Fruit fly (Drosophila melanogaster) whole organism, embryonic: Measurements from ENCODE around the gene CG3038.

Experiments
- BEAF-32 ChIP-seq: fragments of 200-800 bp; sonication (Bioruptor generic); optimal IDR thresholded peaks from 3 replicates; lab custom pipeline; 2017; ENCODE audit warnings: missing biosample characterization, missing genetic modification characterization, mild to moderate bottlenecking, moderate library complexity, missing genetic modification reagents
- Bteb2 ChIP-seq: fragments of 200-800 bp; sonication (Bioruptor generic); optimal IDR thresholded peaks from 2 replicates; lab custom pipeline; 2016; ENCODE audit warnings: missing biosample characterization, missing genetic modification characterization
- CG10979 ChIP-seq: fragments of 200-800 bp; sonication (Bioruptor generic); optimal IDR thresholded peaks from 2 replicates; lab custom pipeline; 2018; ENCODE audit warnings: missing biosample characterization, mild to moderate bottlenecking, missing genetic modification characterization, moderate library complexity
- CG12236 ChIP-seq: fragments of 200-800 bp; sonication (Bioruptor generic); optimal IDR thresholded peaks from 2 replicates; lab custom pipeline; 2016; ENCODE audit warnings: missing biosample characterization, missing genetic modification characterization
- CG13894 ChIP-seq: fragments of 200-800 bp; sonication (Bioruptor generic); optimal IDR thresholded peaks from 3 replicates; lab custom pipeline; 2018; ENCODE audit warnings: missing biosample characterization, mild to moderate bottlenecking, missing genetic modification characterization, moderate library complexity
- CG14014 ChIP-seq: fragments of 200-800 bp; sonication (Bioruptor generic); IDR thresholded peaks from 2 replicates; pipeline ENCODE4 v1.3.6; 2022; ENCODE audit warnings: missing biosample characterization, missing genetic modification characterization
- CG15011 ChIP-seq: fragments of 200-800 bp; sonication (Bioruptor generic); optimal IDR thresholded peaks from 3 replicates; lab custom pipeline; 2018; ENCODE audit warnings: missing biosample characterization, mild to moderate bottlenecking, missing genetic modification characterization
- CG1603 ChIP-seq: fragments of 200-800 bp; sonication (Bioruptor generic); optimal IDR thresholded peaks from 2 replicates; lab custom pipeline; 2019; ENCODE audit warnings: missing biosample characterization, mild to moderate bottlenecking, missing genetic modification characterization, moderate library complexity
- CG17361 ChIP-seq: fragments of 200-800 bp; sonication (Bioruptor generic); IDR thresholded peaks from 3 replicates; pipeline ENCODE4 v1.3.6; 2022; ENCODE audit warnings: missing biosample characterization, missing genetic modification characterization
- CG17568 ChIP-seq: fragments of 200-800 bp; sonication (Bioruptor generic); optimal IDR thresholded peaks from 2 replicates; lab custom pipeline; 2018; ENCODE audit warnings: missing biosample characterization, mild to moderate bottlenecking, missing genetic modification characterization, moderate library complexity
- CG17829 ChIP-seq: fragments of 200-800 bp; optimal IDR thresholded peaks from 2 replicates; lab custom pipeline; 2019; ENCODE audit warnings: missing biosample characterization, mild to moderate bottlenecking, missing genetic modification characterization, moderate library complexity
- CG18011 ChIP-seq: fragments of 200-800 bp; sonication (Bioruptor generic); optimal IDR thresholded peaks from 2 replicates; lab custom pipeline; 2017; ENCODE audit warnings: missing biosample characterization, missing genetic modification characterization, mild to moderate bottlenecking, moderate library complexity, missing genotype
- CG18262 ChIP-seq: fragments of 200-800 bp; optimal IDR thresholded peaks from 3 replicates; lab custom pipeline; 2019; ENCODE audit warnings: missing biosample characterization, mild to moderate bottlenecking, missing genetic modification characterization, moderate library complexity
- CG2116 ChIP-seq: fragments of 200-800 bp; sonication (Bioruptor generic); optimal IDR thresholded peaks from 3 replicates; lab custom pipeline; 2018; ENCODE audit warnings: missing biosample characterization, mild to moderate bottlenecking, missing genetic modification characterization
- CG2678 ChIP-seq: fragments of 200-800 bp; sonication (Bioruptor generic); optimal IDR thresholded peaks from 3 replicates; lab custom pipeline; 2019; ENCODE audit warnings: missing biosample characterization, mild to moderate bottlenecking, missing genetic modification characterization, moderate library complexity
- CG30020 ChIP-seq: fragments of 200-800 bp; optimal IDR thresholded peaks from 2 replicates; lab custom pipeline; 2019; ENCODE audit warnings: missing biosample characterization, mild to moderate bottlenecking, missing genetic modification characterization, moderate library complexity
- CG4424 ChIP-seq: fragments of 200-800 bp; sonication (Bioruptor generic); optimal IDR thresholded peaks from 3 replicates; lab custom pipeline; 2016; ENCODE audit warnings: missing biosample characterization, missing genetic modification characterization
- CG4617 ChIP-seq: fragments of 200-800 bp; sonication (Bioruptor generic); optimal IDR thresholded peaks from 3 replicates; lab custom pipeline; 2016; ENCODE audit warnings: missing biosample characterization, missing genetic modification characterization, borderline replicate concordance
- CG6765 ChIP-seq: fragments of 200-800 bp; sonication (Bioruptor generic); optimal IDR thresholded peaks from 3 replicates; lab custom pipeline; 2017; ENCODE audit warnings: missing biosample characterization, mild to moderate bottlenecking, missing genetic modification characterization
- CG7271 ChIP-seq: fragments of 200-800 bp; sonication (Bioruptor generic); optimal IDR thresholded peaks from 2 replicates; lab custom pipeline; 2018; ENCODE audit warnings: missing biosample characterization, mild to moderate bottlenecking, missing genetic modification characterization, moderate library complexity
- CG7372 ChIP-seq: fragments of 200-800 bp; sonication (Bioruptor generic); IDR thresholded peaks from 2 replicates; pipeline ENCODE4 v1.3.6; 2022; ENCODE audit warnings: missing biosample characterization, missing genetic modification characterization
- CG9437 ChIP-seq: fragments of 200-800 bp; sonication (Bioruptor generic); optimal IDR thresholded peaks from 2 replicates; lab custom pipeline; 2018; ENCODE audit warnings: missing biosample characterization, mild to moderate bottlenecking, missing genetic modification characterization
- D19B ChIP-seq: fragments of 200-800 bp; sonication (Bioruptor generic); optimal IDR thresholded peaks from 2 replicates; lab custom pipeline; 2017; ENCODE audit warnings: missing biosample characterization, mild to moderate bottlenecking, missing genetic modification characterization
- Dref ChIP-seq: fragments of 200-800 bp; sonication (Bioruptor generic); IDR thresholded peaks from 2 replicates; pipeline ENCODE4 v1.3.6; 2022; ENCODE audit warnings: missing biosample characterization, missing genetic modification characterization
- Ets65A ChIP-seq: fragments of 200-800 bp; sonication (Bioruptor generic); peaks from one replicate; lab custom pipeline; 2016; ENCODE audit warnings: missing biosample characterization, missing genetic modification characterization
- H2.0 ChIP-seq: fragments of 200-800 bp; sonication (Bioruptor generic); IDR thresholded peaks from 2 replicates; pipeline ENCODE4 v1.3.6; 2022; ENCODE audit warnings: missing biosample characterization, missing genetic modification characterization
- HLH54F ChIP-seq: fragments of 200-800 bp; sonication (Bioruptor generic); optimal IDR thresholded peaks from 3 replicates; lab custom pipeline; 2016; ENCODE audit warnings: missing biosample characterization, missing genetic modification characterization
- MBD-R2 ChIP-seq: fragments of 200-800 bp; sonication (Bioruptor generic); IDR thresholded peaks from 2 replicates; pipeline ENCODE4 v1.3.6; 2022; ENCODE audit warnings: missing biosample characterization, missing genetic modification characterization
- NC2α ChIP-seq: fragments of 200-800 bp; sonication (Bioruptor generic); optimal IDR thresholded peaks from 2 replicates; lab custom pipeline; 2016; ENCODE audit warnings: missing biosample characterization, missing genetic modification characterization
- Nf-YC ChIP-seq: fragments of 200-800 bp; optimal IDR thresholded peaks from 3 replicates; lab custom pipeline; 2019; ENCODE audit warnings: missing biosample characterization, mild to moderate bottlenecking, missing genetic modification characterization, moderate library complexity
- Pdp1 ChIP-seq, 2 experiments: fragments of 200-800 bp; sonication (Bioruptor generic); optimal IDR thresholded peaks; 3 replicates each; lab custom pipeline; 2016; ENCODE audit warnings: missing biosample characterization in 2 of 2, missing genetic modification characterization in 2 of 2, mild to moderate bottlenecking in 1 of 2, moderate library complexity in 1 of 2
- Ssrp ChIP-seq: fragments of 200-800 bp; sonication (Bioruptor generic); optimal IDR thresholded peaks from 2 replicates; lab custom pipeline; 2018; ENCODE audit warnings: missing biosample characterization, mild to moderate bottlenecking, missing genetic modification characterization, moderate library complexity
- Vsx1 ChIP-seq: fragments of 200-800 bp; sonication (Bioruptor generic); optimal IDR thresholded peaks from 2 replicates; lab custom pipeline; 2017; ENCODE audit warnings: missing biosample characterization, mild to moderate bottlenecking, missing genetic modification characterization, missing genetic modification reagents
- Xrp1 ChIP-seq: fragments of 200-800 bp; sonication (Bioruptor generic); IDR thresholded peaks from 2 replicates; pipeline ENCODE4 v1.3.6; 2022; ENCODE audit warnings: missing biosample characterization, missing genetic modification characterization
- ap ChIP-seq: fragments of 200-800 bp; sonication (Bioruptor generic); IDR thresholded peaks from 2 replicates; pipeline ENCODE4 v1.3.6; 2022; ENCODE audit warnings: missing biosample characterization, missing genetic modification characterization
- ase ChIP-seq: fragments of 200-800 bp; sonication (Bioruptor generic); IDR thresholded peaks from 3 replicates; pipeline ENCODE4 v1.3.6; 2022; ENCODE audit warnings: missing biosample characterization, missing genetic modification characterization
- ato ChIP-seq: fragments of 200-800 bp; sonication (Bioruptor generic); IDR thresholded peaks from 2 replicates; pipeline ENCODE4 v1.3.6; 2022; ENCODE audit warnings: missing biosample characterization, missing genetic modification characterization; ENCODE audit not compliant: partially characterized antibody
- bcd ChIP-seq: fragments of 200-800 bp; sonication (Bioruptor generic); optimal IDR thresholded peaks from 2 replicates; lab custom pipeline; 2017; ENCODE audit warnings: missing biosample characterization, mild to moderate bottlenecking, missing genetic modification characterization
- bowl ChIP-seq: fragments of 200-800 bp; sonication (Bioruptor generic); IDR thresholded peaks from 2 replicates; pipeline ENCODE4 v1.3.6; 2022; ENCODE audit warnings: missing biosample characterization, missing genetic modification characterization
- br ChIP-seq: fragments of >200 bp; optimal IDR thresholded peaks from 2 replicates; lab custom pipeline; 2017
- dm ChIP-seq: fragments of 200-800 bp; sonication (Bioruptor generic); optimal IDR thresholded peaks from 3 replicates; lab custom pipeline; 2016; ENCODE audit warnings: missing biosample characterization, missing genetic modification characterization
- gce ChIP-seq: fragments of 200-800 bp; sonication (Bioruptor generic); IDR thresholded peaks from 3 replicates; pipeline ENCODE4 v1.3.6; 2022; ENCODE audit warnings: missing biosample characterization, missing genetic modification characterization
- hbn ChIP-seq: fragments of 200-800 bp; sonication (Bioruptor generic); IDR thresholded peaks from 2 replicates; pipeline ENCODE4 v1.3.6; 2022; ENCODE audit warnings: missing biosample characterization, missing genetic modification characterization; ENCODE audit not compliant: partially characterized antibody
- mam ChIP-seq: fragments of 200-800 bp; sonication (Bioruptor generic); optimal IDR thresholded peaks from 3 replicates; lab custom pipeline; 2016; ENCODE audit warnings: missing biosample characterization, missing genetic modification characterization
- pho ChIP-seq: fragments of 200-800 bp; sonication (Bioruptor generic); optimal IDR thresholded peaks from 2 replicates; lab custom pipeline; 2016; ENCODE audit warnings: missing biosample characterization, missing genetic modification characterization
- sc ChIP-seq, 3 experiments: fragments of >200 bp in 2 of 3; fragments of 200-800 bp in 1 of 3; sonication (Bioruptor generic) in 1 of 3; optimal IDR thresholded peaks; 2 replicates in 2 of 3; 3 replicates in 1 of 3; lab custom pipeline; 2017; ENCODE audit warnings: mild to moderate bottlenecking in 1 of 3, missing biosample characterization in 1 of 3, missing genetic modification characterization in 1 of 3, missing genetic modification reagents in 1 of 3
- sens ChIP-seq: fragments of 200-800 bp; sonication (Bioruptor generic); peaks from one replicate; lab custom pipeline; 2016; ENCODE audit warnings: missing biosample characterization, missing genetic modification characterization
- slbo ChIP-seq: fragments of 200-800 bp; sonication (Bioruptor generic); IDR thresholded peaks from 2 replicates; pipeline ENCODE4 v1.3.6; 2022; ENCODE audit warnings: missing biosample characterization, missing genetic modification characterization
- stwl ChIP-seq: fragments of 200-800 bp; sonication (Bioruptor generic); optimal IDR thresholded peaks from 3 replicates; lab custom pipeline; 2018; ENCODE audit warnings: missing biosample characterization, mild to moderate bottlenecking, missing genetic modification characterization, moderate library complexity
- unpg ChIP-seq: fragments of 200-800 bp; sonication (Bioruptor generic); optimal IDR thresholded peaks from 3 replicates; lab custom pipeline; 2018; ENCODE audit warnings: missing biosample characterization, mild to moderate bottlenecking, missing genetic modification characterization, moderate library complexity

CG3038 gene

DNA sequence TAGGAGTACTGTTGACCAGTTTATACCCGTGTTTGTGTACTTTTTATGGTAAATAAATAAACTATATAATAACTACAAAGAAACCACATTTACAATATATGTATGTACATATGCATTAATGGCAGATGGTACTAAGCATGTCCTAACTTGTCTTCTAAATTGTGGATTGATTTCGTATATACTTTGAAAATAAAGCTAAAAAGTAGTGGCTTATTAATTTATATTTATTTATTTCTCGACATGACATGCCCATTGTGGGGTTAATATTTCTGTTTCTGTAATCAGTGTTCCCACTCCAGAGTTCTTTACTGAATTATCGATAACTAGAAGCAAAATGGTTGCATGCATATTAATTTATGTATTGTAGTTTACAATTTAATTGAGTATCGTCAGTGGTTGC, 9.7 kb upstream of the CG3038 start, which contains the start of gene cin (continued):
- TF ChIP-seq Xrp1 (GFP tag; lab: Robert Waterston, UW) (peak; percentile 64; the same call in 1 of the 2 replicates), CG18262 (tag; lab: Kevin White, UChicago) (peak; percentile 75), CG4424 (GFP tag; lab: Kevin White, UChicago) (peak; percentile 35), Ssrp (peak; percentile 29), slbo (GFP tag; lab: Robert Waterston, UW) (peak; percentile 35; the same call in 1 of the 2 replicates), CG18011 (GFP tag; lab: Kevin White, UChicago) (no peak), CG7372 (GFP tag; lab: Robert Waterston, UW) (no peak), D19B (peak; percentile 20), ap (GFP tag; lab: Robert Waterston, UW) (no peak)

dm6 chrX:254690-255089, 9.0 kb upstream of the CG3038 start, which contains the start of gene CG42376:
Gene CG42376 (plus strand): TSS chrX:254876.
- TF ChIP-seq Xrp1 (GFP tag; lab: Robert Waterston, UW), result no peak
- no peak for TF ChIP-seq CG15011 (GFP tag; lab: Kevin White, UChicago)
- no peak for TF ChIP-seq HLH54F (GFP tag; lab: Kevin White, UChicago)
- TF ChIP-seq pho (GFP tag; lab: Kevin White, UChicago), result no peak
- TF ChIP-seq Vsx1 (GFP tag; lab: Kevin White, UChicago), result no peak
- no peak for TF ChIP-seq CG12236
- peak; percentile 11 for TF ChIP-seq BEAF-32 (GFP tag; lab: Kevin White, UChicago)
- TF ChIP-seq CG17361 (GFP tag; lab: Robert Waterston, UW), result no peak
- no peak for TF ChIP-seq unpg (GFP tag; lab: Kevin White, UChicago)
- no peak for TF ChIP-seq br (lab: Kevin White, UChicago)
- TF ChIP-seq NC2α (GFP tag; lab: Kevin White, UChicago), result no peak
- TF ChIP-seq sens (GFP tag; lab: Kevin White, UChicago), result no peak
- TF ChIP-seq bcd (GFP tag; lab: Kevin White, UChicago), result no peak
- TF ChIP-seq ato, result no peak
- peak; percentile 60 for TF ChIP-seq Dref (GFP tag; lab: Robert Waterston, UW)
- TF ChIP-seq CG14014 (GFP tag; lab: Robert Waterston, UW), result no peak
- TF ChIP-seq gce, result no peak
- no peak for TF ChIP-seq ase (GFP tag; lab: Robert Waterston, UW)
- no peak for TF ChIP-seq hbn (GFP tag; lab: Robert Waterston, UW)
- no peak for TF ChIP-seq CG2678 (tag; lab: Kevin White, UChicago)
- TF ChIP-seq CG1603 (tag; lab: Kevin White, UChicago), result peak; percentile 27
- TF ChIP-seq CG30020, result no peak
- no peak for TF ChIP-seq CG9437 (GFP tag; lab: Kevin White, UChicago)
- no peak for TF ChIP-seq CG4617 (GFP tag; lab: Kevin White, UChicago)
- peak; percentile 63 for TF ChIP-seq stwl
- no peak for TF ChIP-seq mam (GFP tag; lab: Kevin White, UChicago)
- TF ChIP-seq Nf-YC, result no peak
- no peak for TF ChIP-seq CG6765 (GFP tag; lab: Kevin White, UChicago)
- no peak for TF ChIP-seq CG17829 (tag; lab: Kevin White, UChicago)
- TF ChIP-seq CG2116, result peak; percentile 46
- TF ChIP-seq CG7271 (tag; lab: Kevin White, UChicago), result no peak
- TF ChIP-seq CG13894 (tag; lab: Kevin White, UChicago), result no peak
- TF ChIP-seq dm (GFP tag; lab: Kevin White, UChicago), result no peak
- TF ChIP-seq Pdp1 (GFP tag; optimal IDR thresholded peaks at IDR 0.05; lab: Kevin White, UChicago), result peak in 1 of 2 experiments; percentile 68
- no peak for TF ChIP-seq Ets65A (GFP tag; lab: Kevin White, UChicago)
- TF ChIP-seq sc (optimal IDR thresholded peaks at IDR 0.05; lab: Kevin White, UChicago), result no peak
- no peak for TF ChIP-seq sc (GFP tag; optimal IDR thresholded peaks at IDR 0.05; lab: Kevin White, UChicago)
- TF ChIP-seq CG10979 (tag; lab: Kevin White, UChicago), result no peak
- no peak for TF ChIP-seq Bteb2 (GFP tag; lab: Kevin White, UChicago)
- TF ChIP-seq CG17568 (GFP tag; lab: Kevin White, UChicago), result no peak
- no peak for TF ChIP-seq H2.0 (GFP tag; lab: Robert Waterston, UW)
- peak; percentile 33; the same call in 1 of the 2 replicates for TF ChIP-seq MBD-R2 (GFP tag; lab: Robert Waterston, UW)
- no peak for TF ChIP-seq bowl (GFP tag; lab: Robert Waterston, UW)
